Worm (Caenorhabditis elegans): ENCODE data around the gene cca-1.

cca-1 gene

ce11 chrX:7902976-7903375 lies 27.2 kb upstream of the cca-1 start, which contains the start of gene C39D10.11:
TSS of gene C39D10.11 (plus strand) at chrX:7903276.
- TF ChIP-seq sma-3 (GFP tag; optimal IDR thresholded peaks at IDR 0.05) (no peak), ama-1 (optimal IDR thresholded peaks at IDR 0.05) (no peak), R02D3.7 (tag; optimal IDR thresholded peaks at IDR 0.05) (no peak), unc-62 (GFP tag; optimal IDR thresholded peaks at IDR 0.05) (no peak)

ce11 chrX:7901840-7902239 lies 26.1 kb upstream of the cca-1 start:
- TF ChIP-seq nhr-77 (tag; optimal IDR thresholded peaks at IDR 0.05) (no peak), nhr-11 (tag; optimal IDR thresholded peaks at IDR 0.05) (no peak), nhr-23 (tag; optimal IDR thresholded peaks at IDR 0.05) (no peak), unc-62 (GFP tag; optimal IDR thresholded peaks at IDR 0.05) (no peak), lin-39 (tag; optimal IDR thresholded peaks at IDR 0.05) (no peak), fos-1 (tag; optimal IDR thresholded peaks at IDR 0.05) (peak; percentile 61)

- TF ChIP-seq Y55F3AM.14 (GFP tag; optimal IDR thresholded peaks at IDR 0.05) = no peak
- no peak for TF ChIP-seq blmp-1 (tag; optimal IDR thresholded peaks at IDR 0.05; ENCODE audit: insufficient read depth)
- TF ChIP-seq unc-62 (GFP tag; optimal IDR thresholded peaks at IDR 0.05) = no peak
- no peak for TF ChIP-seq nhr-11 (tag; optimal IDR thresholded peaks at IDR 0.05)
- TF ChIP-seq nhr-23 (tag; optimal IDR thresholded peaks at IDR 0.05) = no peak
- no peak for TF ChIP-seq ZK546.5 (tag; optimal IDR thresholded peaks at IDR 0.05)
Observed at ce11 chrX:7900180-7900579, 24.4 kb upstream of the cca-1 start.

- TF ChIP-seq nhr-21 (tag; optimal IDR thresholded peaks at IDR 0.05) = peak; percentile 4
- no peak for TF ChIP-seq lin-39 (tag; optimal IDR thresholded peaks at IDR 0.05)
Observed at ce11 chrX:7898131-7898530, 22.4 kb upstream of the cca-1 start.

- TF ChIP-seq mdl-1 (tag; optimal IDR thresholded peaks at IDR 0.05) (no peak), ama-1 (optimal IDR thresholded peaks at IDR 0.05) (no peak), lsy-2 (tag; optimal IDR thresholded peaks at IDR 0.05) (no peak), crh-2 (tag; optimal IDR thresholded peaks at IDR 0.05) (no peak), snpc-4 (tag; optimal IDR thresholded peaks at IDR 0.05) (no peak), nhr-12 (tag; optimal IDR thresholded peaks at IDR 0.05) (no peak), C34F6.9 (tag; optimal IDR thresholded peaks at IDR 0.05) (no peak), ceh-16 (tag; optimal IDR thresholded peaks at IDR 0.05) (no peak), lin-13 (GFP tag; optimal IDR thresholded peaks at IDR 0.05) (no peak), ztf-11 (tag; optimal IDR thresholded peaks at IDR 0.05) (no peak), nhr-10 (tag; optimal IDR thresholded peaks at IDR 0.05) (no peak), skn-1 (tag; optimal IDR thresholded peaks at IDR 0.05) (no peak), peb-1 (tag; optimal IDR thresholded peaks at IDR 0.05) (no peak)
Observed at ce11 chrX:7897690-7898089, 21.9 kb upstream of the cca-1 start, which contains the start of gene latd-1. TSS of gene latd-1 (minus strand) at chrX:7897790.

- TF ChIP-seq crh-2 (tag; optimal IDR thresholded peaks at IDR 0.05) (no peak), blmp-1 (tag; optimal IDR thresholded peaks at IDR 0.05; ENCODE audit: insufficient read depth) (no peak), unc-55 (GFP tag; optimal IDR thresholded peaks at IDR 0.05) (no peak), nhr-129 (tag; optimal IDR thresholded peaks at IDR 0.05) (no peak), zag-1 (tag; optimal IDR thresholded peaks at IDR 0.05) (no peak), elt-3 (tag; optimal IDR thresholded peaks at IDR 0.05) (no peak), sma-3 (GFP tag; optimal IDR thresholded peaks at IDR 0.05) (no peak), ztf-1 (GFP tag; conservative IDR thresholded peaks at IDR 0.05) (no peak)
Observed at ce11 chrX:7892296-7892695, 16.5 kb upstream of the cca-1 start, which contains the start of gene C39D10.5. TSS of gene C39D10.5 (minus strand) at chrX:7892396.

- TF ChIP-seq aly-2 (tag; optimal IDR thresholded peaks at IDR 0.05) = no peak
- TF ChIP-seq dmd-4 (tag; optimal IDR thresholded peaks at IDR 0.05) = no peak
- TF ChIP-seq ztf-4 (tag; optimal IDR thresholded peaks at IDR 0.05) = no peak
- TF ChIP-seq lin-39 (tag; optimal IDR thresholded peaks at IDR 0.05) = no peak
- no peak for TF ChIP-seq sma-9 (GFP tag; optimal IDR thresholded peaks at IDR 0.05)
- no peak for TF ChIP-seq sma-9 (tag; optimal IDR thresholded peaks at IDR 0.05)
- no peak for TF ChIP-seq fos-1 (tag; optimal IDR thresholded peaks at IDR 0.05)
- TF ChIP-seq ztf-11 (tag; optimal IDR thresholded peaks at IDR 0.05) = no peak
- TF ChIP-seq crh-2 (tag; optimal IDR thresholded peaks at IDR 0.05) = no peak
- no peak for TF ChIP-seq lsy-2 (tag; optimal IDR thresholded peaks at IDR 0.05)
- no peak for TF ChIP-seq nhr-11 (tag; optimal IDR thresholded peaks at IDR 0.05)
- TF ChIP-seq nhr-77 (tag; optimal IDR thresholded peaks at IDR 0.05) = no peak
- no peak for TF ChIP-seq egl-27 (tag; optimal IDR thresholded peaks at IDR 0.05)
- TF ChIP-seq sem-4 (tag; optimal IDR thresholded peaks at IDR 0.05) = no peak
- TF ChIP-seq ceh-82 (tag; optimal IDR thresholded peaks at IDR 0.05) = no peak
- TF ChIP-seq ZK546.5 (tag; optimal IDR thresholded peaks at IDR 0.05) = no peak
- TF ChIP-seq ceh-16 (tag; optimal IDR thresholded peaks at IDR 0.05) = no peak
- TF ChIP-seq lin-11 (tag; optimal IDR thresholded peaks at IDR 0.05) = no peak
- TF ChIP-seq mbf-1 (tag; optimal IDR thresholded peaks at IDR 0.05) = no peak
- TF ChIP-seq gmeb-1 (tag; optimal IDR thresholded peaks at IDR 0.05) = no peak
- TF ChIP-seq unc-62 (GFP tag; optimal IDR thresholded peaks at IDR 0.05) = no peak
Observed at ce11 chrX:7888915-7889314, 13.2 kb upstream of the cca-1 start, which contains the start of gene C39D10.2. TSS of gene C39D10.2 (plus strand) at chrX:7889215.
